Worm (Caenorhabditis elegans) whole organism, midembryonic: ENCODE measurements around the gene C17F4.8.

Source experiments
- T22C8.4 ChIP-seq: fragments of 200-800 bp; sonication (Bioruptor generic); IDR thresholded peaks from 2 replicates; pipeline ENCODE4 v1.3.6; 2022; ENCODE audit warnings: missing genetic modification characterization, missing compliant biosample characterization
- cog-1 ChIP-seq: sonication (generic microtip); optimal IDR thresholded peaks from 2 replicates; lab custom pipeline; 2016; ENCODE audit warnings: missing genetic modification characterization, missing compliant biosample characterization
- flt-1 ChIP-seq: fragments of 200-800 bp; sonication (Bioruptor generic); IDR thresholded peaks from 2 replicates; pipeline ENCODE4 v1.3.6; 2022; ENCODE audit warnings: missing genetic modification characterization, missing compliant biosample characterization
- klf-2 ChIP-seq: fragments of 200-800 bp; sonication (Bioruptor generic); conservative IDR thresholded peaks from 2 replicates; pipeline ENCODE4 v1.3.6; 2022; ENCODE audit warnings: missing genetic modification reagents, missing genetic modification characterization, missing compliant biosample characterization
- med-1 ChIP-seq: sonication (generic microtip); optimal IDR thresholded peaks from 2 replicates; lab custom pipeline; 2017; ENCODE audit warnings: missing genetic modification characterization, mild to moderate bottlenecking, missing compliant biosample characterization, antibody characterized with exemption, missing genetic modification reagents; ENCODE audit not compliant: insufficient read depth
- ref-1 ChIP-seq: fragments of 200-800 bp; sonication (Bioruptor generic); conservative IDR thresholded peaks from 2 replicates; pipeline ENCODE4 v1.3.6; 2022; ENCODE audit warnings: missing genetic modification reagents, missing genetic modification characterization, missing compliant biosample characterization
- tab-1 ChIP-seq: fragments of 200-800 bp; sonication (Bioruptor generic); IDR thresholded peaks from 2 replicates; pipeline ENCODE4 v1.3.6; 2022; ENCODE audit warnings: missing genetic modification characterization, missing compliant biosample characterization
- ztf-23 ChIP-seq: fragments of 200-800 bp; sonication (Bioruptor generic); IDR thresholded peaks from 2 replicates; pipeline ENCODE4 v1.3.6; 2022; ENCODE audit warnings: missing genetic modification reagents, missing genetic modification characterization, missing compliant biosample characterization
- ztf-29 ChIP-seq: fragments of 200-800 bp; sonication (Bioruptor generic); IDR thresholded peaks from 2 replicates; pipeline ENCODE4 v1.3.6; 2022; ENCODE audit warnings: missing genetic modification reagents, missing genetic modification characterization, missing compliant biosample characterization

C17F4.8 gene

ce11 chrII:3240207-3240606 is 5.6 kb upstream of the C17F4.8 start, which contains the start of gene C17F4.3:
Gene C17F4.3 (plus strand): TSS chrII:3240507.
- TF ChIP-seq med-1, result no peak
- TF ChIP-seq ztf-23 (GFP tag; lab: Robert Waterston, UW), result no peak
- no peak for TF ChIP-seq klf-2 (GFP tag; lab: Robert Waterston, UW)
- no peak for TF ChIP-seq ref-1 (GFP tag; lab: Robert Waterston, UW)
- TF ChIP-seq ztf-29, result no peak
- no peak for TF ChIP-seq cog-1 (tag; lab: Kevin White, UChicago)
- no peak for TF ChIP-seq flt-1
- no peak for TF ChIP-seq tab-1 (GFP tag; lab: Robert Waterston, UW)
- no peak for TF ChIP-seq T22C8.4 (GFP tag; lab: Robert Waterston, UW)

- no peak for TF ChIP-seq tab-1 (GFP tag; lab: Robert Waterston, UW)
- no peak for TF ChIP-seq med-1
- TF ChIP-seq cog-1 (tag; lab: Kevin White, UChicago), result no peak
- TF ChIP-seq T22C8.4 (GFP tag; lab: Robert Waterston, UW), result no peak
- no peak for TF ChIP-seq ztf-29
- no peak for TF ChIP-seq flt-1
- TF ChIP-seq ztf-23 (GFP tag; lab: Robert Waterston, UW), result no peak
- TF ChIP-seq ref-1 (GFP tag; lab: Robert Waterston, UW), result no peak
- TF ChIP-seq klf-2 (GFP tag; lab: Robert Waterston, UW), result no peak
Observed at ce11 chrII:3237038-3237521, 2.5 kb upstream of the C17F4.8 start, which contains the start of the genes srz-67 and C17F4.11. Gene srz-67 (minus strand): TSS chrII:3237138. Gene C17F4.11 (plus strand): TSS chrII:3237471.

ce11 chrII:3230422-3230821 is 4.2 kb downstream of the C17F4.8 start, which contains the start of gene srh-297:
Gene srh-297 (minus strand): TSS chrII:3230522.
- TF ChIP-seq med-1 (no peak), tab-1 (GFP tag; lab: Robert Waterston, UW) (no peak), ztf-29 (no peak), ztf-23 (GFP tag; lab: Robert Waterston, UW) (no peak), flt-1 (no peak), T22C8.4 (GFP tag; lab: Robert Waterston, UW) (no peak), klf-2 (GFP tag; lab: Robert Waterston, UW) (no peak), cog-1 (tag; lab: Kevin White, UChicago) (no peak)

- TF ChIP-seq klf-2 (GFP tag; lab: Robert Waterston, UW) (no peak), T22C8.4 (GFP tag; lab: Robert Waterston, UW) (no peak), cog-1 (tag; lab: Kevin White, UChicago) (no peak), ztf-23 (GFP tag; lab: Robert Waterston, UW) (no peak)
Observed at ce11 chrII:3225780-3226179, 8.8 kb downstream of the C17F4.8 start, which contains the start of gene ZC239.17. Gene ZC239.17 (minus strand): TSS chrII:3225880.

- TF ChIP-seq klf-2 (GFP tag; lab: Robert Waterston, UW), result no peak
- no peak for TF ChIP-seq med-1
- TF ChIP-seq ztf-29, result no peak
- TF ChIP-seq flt-1, result no peak
- TF ChIP-seq cog-1 (tag; lab: Kevin White, UChicago), result no peak
- no peak for TF ChIP-seq ztf-23 (GFP tag; lab: Robert Waterston, UW)
- no peak for TF ChIP-seq T22C8.4 (GFP tag; lab: Robert Waterston, UW)
- no peak for TF ChIP-seq ref-1 (GFP tag; lab: Robert Waterston, UW)
- TF ChIP-seq tab-1 (GFP tag; lab: Robert Waterston, UW), result no peak
Observed at ce11 chrII:3225200-3225599, 9.4 kb downstream of the C17F4.8 start, which contains the start of gene ZC239.16. Gene ZC239.16 (minus strand): TSS chrII:3225319.

ce11 chrII:3224631-3225030 is 10.0 kb downstream of the C17F4.8 start, which contains the start of gene ZC239.15:
Gene ZC239.15 (minus strand): TSS chrII:3224731.
- TF ChIP-seq ztf-23 (GFP tag; lab: Robert Waterston, UW), result no peak
- TF ChIP-seq flt-1, result no peak
- no peak for TF ChIP-seq med-1
- no peak for TF ChIP-seq ztf-29
- TF ChIP-seq tab-1 (GFP tag; lab: Robert Waterston, UW), result no peak
- TF ChIP-seq T22C8.4 (GFP tag; lab: Robert Waterston, UW), result no peak
- no peak for TF ChIP-seq klf-2 (GFP tag; lab: Robert Waterston, UW)
- TF ChIP-seq cog-1 (tag; lab: Kevin White, UChicago), result no peak
- TF ChIP-seq ref-1 (GFP tag; lab: Robert Waterston, UW), result no peak

- TF ChIP-seq T22C8.4 (GFP tag; lab: Robert Waterston, UW) (no peak), ref-1 (GFP tag; lab: Robert Waterston, UW) (no peak), cog-1 (tag; lab: Kevin White, UChicago) (no peak), klf-2 (GFP tag; lab: Robert Waterston, UW) (no peak), med-1 (no peak)
Observed at ce11 chrII:3222686-3223085, 11.9 kb downstream of the C17F4.8 start, which contains the start of gene ZC239.13. Gene ZC239.13 (minus strand): TSS chrII:3222839.

- TF ChIP-seq klf-2 (GFP tag; lab: Robert Waterston, UW) (no peak), cog-1 (tag; lab: Kevin White, UChicago) (no peak), ref-1 (GFP tag; lab: Robert Waterston, UW) (no peak), flt-1 (no peak), ztf-23 (GFP tag; lab: Robert Waterston, UW) (no peak), ztf-29 (no peak), med-1 (no peak), tab-1 (GFP tag; lab: Robert Waterston, UW) (no peak), T22C8.4 (GFP tag; lab: Robert Waterston, UW) (no peak)
Observed at ce11 chrII:3221730-3222129, 12.9 kb downstream of the C17F4.8 start, which contains the start of gene ZC239.14. Gene ZC239.14 (minus strand): TSS chrII:3222034.

ce11 chrII:3220723-3221122 is 13.9 kb downstream of the C17F4.8 start, which contains the start of gene ZC239.22:
Gene ZC239.22 (minus strand): TSS chrII:3220823.
- no peak for TF ChIP-seq flt-1
- no peak for TF ChIP-seq cog-1 (tag; lab: Kevin White, UChicago)
- TF ChIP-seq klf-2 (GFP tag; lab: Robert Waterston, UW), result no peak
- no peak for TF ChIP-seq ztf-23 (GFP tag; lab: Robert Waterston, UW)
- no peak for TF ChIP-seq ref-1 (GFP tag; lab: Robert Waterston, UW)
- TF ChIP-seq ztf-29, result no peak
- no peak for TF ChIP-seq T22C8.4 (GFP tag; lab: Robert Waterston, UW)
- no peak for TF ChIP-seq med-1
- no peak for TF ChIP-seq tab-1 (GFP tag; lab: Robert Waterston, UW)
